Worm (Caenorhabditis elegans) whole organism, mixed stage, embryonic: Measurements from ENCODE around the gene nlp-41.

Source experiments
- ces-1 ChIP-seq: fragments of 150-350 bp; optimal IDR thresholded peaks from 2 replicates; lab custom pipeline; 2014; ENCODE audit warnings: missing biosample characterization, missing genetic modification reagents, missing genetic modification characterization
- mab-5 ChIP-seq: fragments of 150-350 bp; optimal IDR thresholded peaks from 2 replicates; lab custom pipeline; 2014; ENCODE audit warnings: missing biosample characterization, missing genetic modification characterization
- nhr-12 ChIP-seq: fragments of 150-350 bp; optimal IDR thresholded peaks from 2 replicates; lab custom pipeline; 2014; ENCODE audit warnings: missing biosample characterization, missing genetic modification characterization
- unc-62 ChIP-seq: fragments of 150-350 bp; optimal IDR thresholded peaks from 2 replicates; lab custom pipeline; 2014; ENCODE audit warnings: missing biosample characterization, missing genetic modification reagents, missing genetic modification characterization
- ztf-11 ChIP-seq: fragments of 150-350 bp; optimal IDR thresholded peaks from 2 replicates; lab custom pipeline; 2014; ENCODE audit warnings: missing biosample characterization, missing genetic modification characterization

ce11 chrII:14600852-14601313 lies 50.2 kb downstream of the nlp-41 start, which contains the start of gene tps-2:
- no peak for TF ChIP-seq mab-5 (tag; lab: Kevin White, UChicago)
- TF ChIP-seq unc-62 (GFP tag; lab: Kevin White, UChicago): no peak
- no peak for TF ChIP-seq ztf-11
- TF ChIP-seq ces-1: no peak
- no peak for TF ChIP-seq nhr-12 (tag; lab: Kevin White, UChicago)
